Fruit fly (Drosophila melanogaster) whole organism, embryonic: ENCODE results near the gene Syt12.

ENCODE experiments used
- CG12659 ChIP-seq: fragments of 200-800 bp; sonication (Bioruptor generic); optimal IDR thresholded peaks from 3 replicates; lab custom pipeline; 2017; ENCODE audit warnings: mild to moderate bottlenecking, missing biosample characterization, missing genetic modification reagents, missing genetic modification characterization
- CG13424 ChIP-seq: fragments of 200-800 bp; sonication (Bioruptor generic); optimal IDR thresholded peaks from 2 replicates; lab custom pipeline; 2019; ENCODE audit warnings: missing biosample characterization, mild to moderate bottlenecking, missing genetic modification characterization, moderate library complexity
- CG15073 ChIP-seq: fragments of 200-800 bp; sonication (Bioruptor generic); optimal IDR thresholded peaks from 2 replicates; lab custom pipeline; 2016; ENCODE audit warnings: missing biosample characterization, missing genetic modification characterization
- CG1603 ChIP-seq: fragments of 200-800 bp; sonication (Bioruptor generic); optimal IDR thresholded peaks from 2 replicates; lab custom pipeline; 2019; ENCODE audit warnings: missing biosample characterization, mild to moderate bottlenecking, missing genetic modification characterization, moderate library complexity
- CG17186 ChIP-seq: fragments of 200-800 bp; sonication (Bioruptor generic); optimal IDR thresholded peaks from 3 replicates; lab custom pipeline; 2017; ENCODE audit warnings: missing biosample characterization, missing genetic modification reagents, missing genetic modification characterization
- CG17829 ChIP-seq: fragments of 200-800 bp; optimal IDR thresholded peaks from 2 replicates; lab custom pipeline; 2019; ENCODE audit warnings: missing biosample characterization, mild to moderate bottlenecking, missing genetic modification characterization, moderate library complexity
- CG33213 ChIP-seq: fragments of 200-800 bp; sonication (Bioruptor generic); optimal IDR thresholded peaks from 3 replicates; lab custom pipeline; 2016; ENCODE audit warnings: missing biosample characterization, missing genetic modification characterization
- CG3726 ChIP-seq: fragments of 200-800 bp; sonication (Bioruptor generic); IDR thresholded peaks from 3 replicates; pipeline ENCODE4, ENCODE4 v1.3.6; 2022; ENCODE audit warnings: missing biosample characterization, missing genetic modification characterization
- CG4360 ChIP-seq: fragments of 200-800 bp; sonication (Bioruptor generic); IDR thresholded peaks from 2 replicates; pipeline ENCODE4 v1.3.6; 2022; ENCODE audit warnings: missing biosample characterization, missing genetic modification characterization
- CG6791 ChIP-seq: fragments of 200-800 bp; sonication (Bioruptor generic); IDR thresholded peaks from 3 replicates; pipeline ENCODE4 v1.3.6; 2022; ENCODE audit warnings: missing biosample characterization, missing genetic modification characterization; ENCODE audit not compliant: partially characterized antibody
- CHES-1-like ChIP-seq: fragments of 200-800 bp; sonication (Bioruptor generic); optimal IDR thresholded peaks from 2 replicates; lab custom pipeline; 2016; ENCODE audit warnings: missing biosample characterization, missing genetic modification characterization
- Camta ChIP-seq: fragments of 200-800 bp; sonication (Bioruptor generic); optimal IDR thresholded peaks from 2 replicates; lab custom pipeline; 2016; ENCODE audit warnings: missing biosample characterization, missing genetic modification characterization
- CrebB ChIP-seq: fragments of 200-800 bp; sonication (Bioruptor generic); optimal IDR thresholded peaks from 3 replicates; lab custom pipeline; 2018; ENCODE audit warnings: missing biosample characterization, mild to moderate bottlenecking, missing genetic modification characterization
- Ets65A ChIP-seq: fragments of 200-800 bp; sonication (Bioruptor generic); peaks from one replicate; lab custom pipeline; 2016; ENCODE audit warnings: missing biosample characterization, missing genetic modification characterization
- HLH4C ChIP-seq: fragments of 200-800 bp; sonication (Bioruptor generic); IDR thresholded peaks from 3 replicates; pipeline ENCODE4 v1.3.6; 2022; ENCODE audit warnings: missing biosample characterization, missing genetic modification characterization; ENCODE audit not compliant: partially characterized antibody
- Hmr ChIP-seq: fragments of 200-800 bp; sonication (Bioruptor generic); optimal IDR thresholded peaks from 3 replicates; lab custom pipeline; 2017; ENCODE audit warnings: mild to moderate bottlenecking, missing biosample characterization, missing genetic modification reagents, missing genetic modification characterization
- Hsf ChIP-seq: fragments of 200-800 bp; sonication (Bioruptor generic); optimal IDR thresholded peaks from 3 replicates; lab custom pipeline; 2016; ENCODE audit warnings: missing biosample characterization, missing genetic modification characterization
- MTF-1 ChIP-seq: fragments of 200-800 bp; sonication (Bioruptor generic); optimal IDR thresholded peaks from 2 replicates; lab custom pipeline; 2018; ENCODE audit warnings: missing biosample characterization, mild to moderate bottlenecking, missing genetic modification characterization, borderline replicate concordance
- NFAT ChIP-seq: fragments of 200-800 bp; sonication (Bioruptor generic); IDR thresholded peaks from 2 replicates; pipeline ENCODE4 v1.3.6; 2022; ENCODE audit warnings: missing biosample characterization, missing genetic modification characterization
- Nf-YB ChIP-seq: fragments of 200-800 bp; sonication (Bioruptor generic); optimal IDR thresholded peaks from 3 replicates; lab custom pipeline; 2019; ENCODE audit warnings: missing biosample characterization, mild to moderate bottlenecking, missing genetic modification characterization, moderate library complexity
- NfI ChIP-seq: fragments of 200-800 bp; sonication (Bioruptor generic); optimal IDR thresholded peaks from 3 replicates; lab custom pipeline; 2018; ENCODE audit warnings: missing biosample characterization, mild to moderate bottlenecking, missing genetic modification characterization, moderate library complexity
- Opbp ChIP-seq: fragments of 200-800 bp; sonication (Bioruptor generic); IDR thresholded peaks from 3 replicates; pipeline ENCODE4 v1.3.6; 2022; ENCODE audit warnings: missing biosample characterization, missing genetic modification characterization; ENCODE audit not compliant: partially characterized antibody
- Stat92E ChIP-seq, 3 experiments: fragments of >200 bp in 2 of 3; fragments of 200-800 bp in 1 of 3; sonication (Bioruptor generic) in 1 of 3; optimal IDR thresholded peaks; 2 replicates each; lab custom pipeline; 2017 to 2019; ENCODE audit warnings: missing biosample characterization in 3 of 3, missing genetic modification characterization in 3 of 3, mild to moderate bottlenecking in 1 of 3, moderate library complexity in 1 of 3
- Xbp1 ChIP-seq: fragments of 200-800 bp; sonication (Bioruptor generic); optimal IDR thresholded peaks from 3 replicates; lab custom pipeline; 2016; ENCODE audit warnings: missing biosample characterization, mild to moderate bottlenecking, missing genetic modification characterization
- amos ChIP-seq: fragments of 200-800 bp; sonication (Bioruptor generic); IDR thresholded peaks from 2 replicates; pipeline ENCODE4 v1.3.6; 2022; ENCODE audit warnings: missing biosample characterization, missing genetic modification characterization; ENCODE audit not compliant: partially characterized antibody
- caup ChIP-seq: fragments of 200-800 bp; sonication (Bioruptor generic); optimal IDR thresholded peaks from 3 replicates; lab custom pipeline; 2017; ENCODE audit warnings: missing biosample characterization, mild to moderate bottlenecking, missing genetic modification characterization, moderate library complexity; ENCODE audit not compliant: severe bottlenecking
- chinmo ChIP-seq: fragments of 200-800 bp; sonication (Bioruptor generic); IDR thresholded peaks from 4 replicates; pipeline ENCODE4 v1.3.6; 2022; ENCODE audit warnings: missing biosample characterization, missing genetic modification characterization; ENCODE audit not compliant: partially characterized antibody
- crp ChIP-seq, 2 experiments: fragments of 200-800 bp; sonication (Bioruptor generic); optimal IDR thresholded peaks; 2 replicates in 1 of 2; 3 replicates in 1 of 2; lab custom pipeline; 2017; ENCODE audit warnings: missing biosample characterization in 2 of 2, missing genetic modification characterization in 2 of 2, mild to moderate bottlenecking in 1 of 2, moderate library complexity in 1 of 2
- dm ChIP-seq: fragments of 200-800 bp; sonication (Bioruptor generic); optimal IDR thresholded peaks from 3 replicates; lab custom pipeline; 2016; ENCODE audit warnings: missing biosample characterization, missing genetic modification characterization
- ewg ChIP-seq: fragments of 200-800 bp; sonication (Bioruptor generic); optimal IDR thresholded peaks from 3 replicates; lab custom pipeline; 2017; ENCODE audit warnings: mild to moderate bottlenecking, missing biosample characterization, missing genetic modification reagents, missing genetic modification characterization
- fd3F ChIP-seq: fragments of 200-800 bp; sonication (Bioruptor generic); optimal IDR thresholded peaks from 2 replicates; lab custom pipeline; 2018; ENCODE audit warnings: missing biosample characterization, mild to moderate bottlenecking, missing genetic modification characterization, moderate library complexity
- hkb ChIP-seq, 2 experiments: fragments of 200-800 bp in 1 of 2; fragments of >200 bp in 1 of 2; sonication (Bioruptor generic) in 1 of 2; IDR thresholded peaks in 1 of 2; optimal IDR thresholded peaks in 1 of 2; 2 replicates each; pipeline versions ENCODE4 v1.3.6 to Lab custom; 2017 to 2022; ENCODE audit warnings: missing biosample characterization in 1 of 2, missing genetic modification characterization in 1 of 2
- knrl ChIP-seq: fragments of 200-800 bp; sonication (Bioruptor generic); IDR thresholded peaks from 3 replicates; pipeline ENCODE4 v1.3.6; 2022; ENCODE audit warnings: missing biosample characterization, missing genetic modification characterization; ENCODE audit not compliant: partially characterized antibody
- mam ChIP-seq: fragments of 200-800 bp; sonication (Bioruptor generic); optimal IDR thresholded peaks from 3 replicates; lab custom pipeline; 2016; ENCODE audit warnings: missing biosample characterization, missing genetic modification characterization
- nmo ChIP-seq: fragments of 200-800 bp; sonication (Bioruptor generic); optimal IDR thresholded peaks from 2 replicates; lab custom pipeline; 2018; ENCODE audit warnings: missing biosample characterization, mild to moderate bottlenecking, missing genetic modification characterization, moderate library complexity
- otp ChIP-seq: fragments of 200-800 bp; sonication (Bioruptor generic); IDR thresholded peaks from 3 replicates; pipeline ENCODE4, ENCODE4 v1.3.6; 2022; ENCODE audit warnings: missing biosample characterization, missing genetic modification characterization
- pho ChIP-seq: fragments of 200-800 bp; sonication (Bioruptor generic); optimal IDR thresholded peaks from 2 replicates; lab custom pipeline; 2016; ENCODE audit warnings: missing biosample characterization, missing genetic modification characterization
- phol ChIP-seq: fragments of 200-800 bp; sonication (Bioruptor generic); optimal IDR thresholded peaks from 3 replicates; lab custom pipeline; 2018; ENCODE audit warnings: missing biosample characterization, mild to moderate bottlenecking, missing genetic modification characterization, moderate library complexity
- repo ChIP-seq: fragments of 200-800 bp; sonication (Bioruptor generic); optimal IDR thresholded peaks from 2 replicates; lab custom pipeline; 2016; ENCODE audit warnings: missing biosample characterization, missing genetic modification characterization
- row ChIP-seq: fragments of 200-800 bp; sonication (Bioruptor generic); IDR thresholded peaks from 3 replicates; pipeline ENCODE4 v1.3.6; 2022; ENCODE audit warnings: missing biosample characterization, missing genetic modification characterization
- shn ChIP-seq: fragments of 200-800 bp; sonication (Bioruptor generic); optimal IDR thresholded peaks from 3 replicates; lab custom pipeline; 2016; ENCODE audit warnings: missing biosample characterization, missing genetic modification characterization
- sisA ChIP-seq: fragments of 200-800 bp; sonication (Bioruptor generic); IDR thresholded peaks from 2 replicates; pipeline ENCODE4 v1.3.6; 2022; ENCODE audit warnings: missing biosample characterization, missing genetic modification characterization
- tna ChIP-seq: fragments of 200-800 bp; sonication (Bioruptor generic); IDR thresholded peaks from 2 replicates; pipeline ENCODE4 v1.3.6; 2022; ENCODE audit warnings: missing biosample characterization, missing genetic modification characterization; ENCODE audit not compliant: partially characterized antibody
- trem ChIP-seq: fragments of 200-800 bp; optimal IDR thresholded peaks from 3 replicates; lab custom pipeline; 2019; ENCODE audit warnings: missing biosample characterization, mild to moderate bottlenecking, missing genetic modification characterization, moderate library complexity
- tup ChIP-seq: fragments of 200-800 bp; sonication (Bioruptor generic); optimal IDR thresholded peaks from 2 replicates; lab custom pipeline; 2016; ENCODE audit warnings: missing biosample characterization, mild to moderate bottlenecking, missing genetic modification characterization, moderate library complexity
- vnd ChIP-seq: fragments of 200-800 bp; sonication (Bioruptor generic); IDR thresholded peaks from 3 replicates; pipeline ENCODE4 v1.3.6; 2022; ENCODE audit warnings: missing biosample characterization, missing genetic modification characterization; ENCODE audit not compliant: partially characterized antibody

Syt12 gene

dm6 chrX:13412941-13413613, 54.0 kb downstream of the Syt12 start, which contains the start of the genes CG1998 and Set2 (continued):
- TF ChIP-seq row (GFP tag; lab: Robert Waterston, UW), result peak; percentile 51; the same call in 2 of the 3 replicates
- TF ChIP-seq repo, result peak; percentile 16
- TF ChIP-seq CG1603, result peak; percentile 85
- peak; percentile 19 for TF ChIP-seq CrebB (tag; lab: Kevin White, UChicago)
- peak; percentile 10 for TF ChIP-seq mam (GFP tag; lab: Kevin White, UChicago)
- TF ChIP-seq Xbp1 (GFP tag; lab: Kevin White, UChicago), result peak; percentile 53
- peak; percentile 66; the same call in 2 of the 3 replicates for TF ChIP-seq Opbp (GFP tag; lab: Robert Waterston, UW)
- TF ChIP-seq NfI (GFP tag; lab: Kevin White, UChicago), result peak; percentile 9
- peak; percentile 32 for TF ChIP-seq pho (GFP tag; lab: Kevin White, UChicago)
- no peak for TF ChIP-seq CG15073
- TF ChIP-seq CG17829, result peak; percentile 57
- peak; percentile 19; the same call in 1 of the 2 replicates for TF ChIP-seq tna (GFP tag; lab: Robert Waterston, UW)
- peak; percentile 95 for TF ChIP-seq Ets65A (GFP tag; lab: Kevin White, UChicago)
- peak in 1 of 3 experiments; percentile 30 for TF ChIP-seq Stat92E (GFP tag; optimal IDR thresholded peaks at IDR 0.05; lab: Kevin White, UChicago)
- no peak; the same call in 1 of the 2 replicates for TF ChIP-seq NFAT (GFP tag; lab: Robert Waterston, UW)
- TF ChIP-seq Hmr, result peak; percentile 80
- peak; percentile 43 for TF ChIP-seq caup (GFP tag; lab: Kevin White, UChicago)
- TF ChIP-seq otp (GFP tag; lab: Robert Waterston, UW), result no peak
- peak; percentile 64 for TF ChIP-seq nmo
- TF ChIP-seq Nf-YB (GFP tag; lab: Kevin White, UChicago), result peak; percentile 35
- TF ChIP-seq CG6791 (GFP tag; lab: Robert Waterston, UW), result peak; percentile 62; the same call in 1 of the 3 replicates
- TF ChIP-seq CG13424 (tag; lab: Kevin White, UChicago), result peak; percentile 35
- TF ChIP-seq knrl (GFP tag; lab: Robert Waterston, UW), result peak; percentile 56; the same call in 2 of the 3 replicates
- no peak for TF ChIP-seq fd3F (GFP tag; lab: Kevin White, UChicago)
- peak; percentile 44 for TF ChIP-seq dm (GFP tag; lab: Kevin White, UChicago)
- TF ChIP-seq shn (GFP tag; lab: Kevin White, UChicago), result no peak
- peak; percentile 11 for TF ChIP-seq MTF-1 (GFP tag; lab: Kevin White, UChicago)
- TF ChIP-seq chinmo, result peak; percentile 96
- TF ChIP-seq Hsf (GFP tag; lab: Kevin White, UChicago), result peak; percentile 11
- peak; percentile 68 for TF ChIP-seq CG17186 (GFP tag; lab: Kevin White, UChicago)
- TF ChIP-seq phol (tag; lab: Kevin White, UChicago), result peak; percentile 54
- peak in 1 of 2 experiments; percentile 29 for TF ChIP-seq crp (GFP tag; optimal IDR thresholded peaks at IDR 0.05; lab: Kevin White, UChicago)
- peak; percentile 73 for TF ChIP-seq CHES-1-like (GFP tag; lab: Kevin White, UChicago)
- no peak for TF ChIP-seq hkb (optimal IDR thresholded peaks at IDR 0.05; lab: Kevin White, UChicago)
- TF ChIP-seq hkb (GFP tag; IDR thresholded peaks at IDR 0.05; lab: Robert Waterston, UW), result no peak
- peak; percentile 80 for TF ChIP-seq CG12659 (GFP tag; lab: Kevin White, UChicago)
- no peak for TF ChIP-seq CG4360 (GFP tag; lab: Robert Waterston, UW)
- TF ChIP-seq tup (GFP tag; lab: Kevin White, UChicago), result no peak
- TF ChIP-seq sisA (GFP tag; lab: Robert Waterston, UW), result no peak
- TF ChIP-seq CG33213, result peak; percentile 67
- TF ChIP-seq trem (tag; lab: Kevin White, UChicago), result peak; percentile 66
- no peak for TF ChIP-seq Camta (GFP tag; lab: Kevin White, UChicago)
- TF ChIP-seq ewg (GFP tag; lab: Kevin White, UChicago), result peak; percentile 51
- no peak for TF ChIP-seq vnd (GFP tag; lab: Robert Waterston, UW)
- peak; percentile 47; the same call in 1 of the 2 replicates for TF ChIP-seq amos (GFP tag; lab: Robert Waterston, UW)
- TF ChIP-seq HLH4C, result 0 out of 3 replicates have a peak, but pooled peaks have one; percentile 23
- no peak for TF ChIP-seq CG3726 (GFP tag; lab: Robert Waterston, UW)
